Worm (Caenorhabditis elegans) whole organism, midembryonic: ENCODE measurements around the gene rgs-1.

ENCODE experiments used
- klf-2 ChIP-seq: fragments of 200-800 bp; sonication (Bioruptor generic); conservative IDR thresholded peaks from 2 replicates; pipeline ENCODE4 v1.3.6; 2022; ENCODE audit warnings: missing genetic modification reagents, missing genetic modification characterization, missing compliant biosample characterization
- ref-1 ChIP-seq: fragments of 200-800 bp; sonication (Bioruptor generic); conservative IDR thresholded peaks from 2 replicates; pipeline ENCODE4 v1.3.6; 2022; ENCODE audit warnings: missing genetic modification reagents, missing genetic modification characterization, missing compliant biosample characterization

- TF ChIP-seq klf-2 (GFP tag; lab: Robert Waterston, UW) (no peak), ref-1 (no peak)
Measured at ce11 chrIII:9988352-9988751, 28.0 kb downstream of the rgs-1 start, which contains the start of gene C05B5.1.
